ENCODE assay signal across 5 fruit fly cellular contexts in the genomic region with DNA sequence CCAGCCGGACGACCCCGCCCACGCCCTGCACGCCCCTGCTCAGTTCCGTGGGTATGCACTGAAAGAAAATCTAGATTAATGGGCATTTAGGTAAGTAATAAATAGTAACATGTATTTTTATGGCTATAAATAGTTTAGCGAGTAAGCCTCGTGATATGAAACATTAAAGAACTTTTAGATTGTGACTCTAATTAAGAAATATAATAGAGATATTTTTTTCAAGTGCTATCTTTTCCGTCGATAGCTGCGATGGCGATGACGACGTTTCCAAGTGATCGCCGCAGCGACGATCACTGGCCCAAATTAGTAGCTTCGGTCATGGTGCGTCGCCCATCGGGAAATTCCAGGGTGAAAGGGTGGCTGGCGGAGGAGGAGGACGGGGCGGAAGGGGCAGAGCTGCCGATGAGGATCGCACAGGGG.
TF ChIP-seq lines count a peak whose summit lies in the region.

No protein-coding gene starts in this region.

TF ChIP-seq in whole organism, adult, 20 proteins besides CTCF, POLR2A, EP300 and RAD21 (continued from another document):
- TF ChIP-seq Crg-1 (GFP tag; optimal IDR thresholded peaks at IDR 0.05; lab: Kevin White, UChicago) (no peak), CG1620 (GFP tag; optimal IDR thresholded peaks at IDR 0.05; lab: Kevin White, UChicago) (no peak)

TF ChIP-seq in whole organism, embryonic, 481 proteins besides CTCF, POLR2A, EP300 and RAD21 (continued from another document and continues in another):
- TF ChIP-seq Dfd (GFP tag; optimal IDR thresholded peaks at IDR 0.05; lab: Kevin White, UChicago) (no peak), CG12104 (GFP tag; optimal IDR thresholded peaks at IDR 0.05; lab: Kevin White, UChicago) (peak; percentile 74), CG18011 (GFP tag; optimal IDR thresholded peaks at IDR 0.05; lab: Kevin White, UChicago) (peak; percentile 64), CG10462 (GFP tag; optimal IDR thresholded peaks at IDR 0.05; lab: Kevin White, UChicago) (peak; percentile 54), Taf1 (GFP tag; IDR thresholded peaks at IDR 0.05; lab: Robert Waterston, UW) (peak; percentile 44; the same call in 1 of the 2 replicates), knrl (GFP tag; IDR thresholded peaks at IDR 0.05; lab: Robert Waterston, UW; ENCODE audit: partially characterized antibody) (no peak), br (optimal IDR thresholded peaks at IDR 0.05; lab: Kevin White, UChicago) (no peak), CG4854 (GFP tag; optimal IDR thresholded peaks at IDR 0.05; lab: Kevin White, UChicago) (peak; percentile 80), fd64A (GFP tag; optimal IDR thresholded peaks at IDR 0.05; lab: Kevin White, UChicago) (peak; percentile 82), E2f1 (GFP tag; IDR thresholded peaks at IDR 0.05; lab: Robert Waterston, UW) (peak; percentile 82), CG18476 (GFP tag; optimal IDR thresholded peaks at IDR 0.05; lab: Kevin White, UChicago) (peak; percentile 85), CG1024 (GFP tag; IDR thresholded peaks at IDR 0.05; lab: Robert Waterston, UW) (peak; percentile 82), ro (GFP tag; IDR thresholded peaks at IDR 0.05; lab: Robert Waterston, UW) (peak; percentile 62; the same call in 1 of the 2 replicates), Nf-YB (GFP tag; optimal IDR thresholded peaks at IDR 0.05; lab: Kevin White, UChicago) (peak; percentile 79), chm (GFP tag; IDR thresholded peaks at IDR 0.05; lab: Robert Waterston, UW) (peak; percentile 92), dysf (GFP tag; IDR thresholded peaks at IDR 0.05; lab: Robert Waterston, UW) (peak; percentile 91), peb (GFP tag; IDR thresholded peaks at IDR 0.05; lab: Robert Waterston, UW) (peak; percentile 83), CG14667 (GFP tag; IDR thresholded peaks at IDR 0.05; lab: Robert Waterston, UW) (peak; percentile 86), ind (GFP tag; optimal IDR thresholded peaks at IDR 0.05; lab: Kevin White, UChicago) (peak; percentile 83), CG13894 (tag; optimal IDR thresholded peaks at IDR 0.05; lab: Kevin White, UChicago) (peak; percentile 24), Hand (GFP tag; optimal IDR thresholded peaks at IDR 0.05; lab: Kevin White, UChicago) (peak; percentile 67), tio (GFP tag; optimal IDR thresholded peaks at IDR 0.05; lab: Kevin White, UChicago) (peak; percentile 63), Bgb (GFP tag; IDR thresholded peaks at IDR 0.05; lab: Robert Waterston, UW; ENCODE audit: partially characterized antibody) (no peak), p53 (GFP tag; optimal IDR thresholded peaks at IDR 0.05; lab: Kevin White, UChicago) (peak; percentile 22), CG12236 (GFP tag; optimal IDR thresholded peaks at IDR 0.05; lab: Kevin White, UChicago) (peak; percentile 44), slp2 (GFP tag; optimal IDR thresholded peaks at IDR 0.05; lab: Kevin White, UChicago) (peak; percentile 71), CG14014 (GFP tag; IDR thresholded peaks at IDR 0.05; lab: Robert Waterston, UW) (peak; percentile 87), CG6254 (GFP tag; optimal IDR thresholded peaks at IDR 0.05; lab: Kevin White, UChicago) (peak; percentile 84), CG17186 (GFP tag; optimal IDR thresholded peaks at IDR 0.05; lab: Kevin White, UChicago) (peak; percentile 74), zfh1 (GFP tag; IDR thresholded peaks at IDR 0.05; lab: Robert Waterston, UW) (peak; percentile 93)

TF ChIP-seq in whole organism, prepupa, 60 proteins besides CTCF, POLR2A, EP300 and RAD21 (continued from another document and continues in another):
- TF ChIP-seq CG3032 (tag; optimal IDR thresholded peaks at IDR 0.05; lab: Kevin White, UChicago), result peak; percentile 86
- peak; percentile 35 for TF ChIP-seq fd85E (GFP tag; optimal IDR thresholded peaks at IDR 0.05; lab: Kevin White, UChicago)
- peak; percentile 79 for TF ChIP-seq spab (GFP tag; optimal IDR thresholded peaks at IDR 0.05; lab: Kevin White, UChicago)
- TF ChIP-seq Eip78C (GFP tag; lab: Kevin White, UChicago), result peak; percentile 96
- peak; percentile 66 to 77 for TF ChIP-seq salr (GFP tag; optimal IDR thresholded peaks at IDR 0.05; lab: Kevin White, UChicago)
- TF ChIP-seq CG8319 (GFP tag; optimal IDR thresholded peaks at IDR 0.05; lab: Kevin White, UChicago), result peak; percentile 72
- TF ChIP-seq CG8632 (GFP tag; optimal IDR thresholded peaks at IDR 0.05; lab: Kevin White, UChicago), result peak; percentile 84
- TF ChIP-seq Eip93F (GFP tag; optimal IDR thresholded peaks at IDR 0.05; lab: Kevin White, UChicago), result no peak
- TF ChIP-seq Gug (GFP tag; IDR thresholded peaks at IDR 0.05; lab: Robert Waterston, UW), result peak; percentile 78
- peak; percentile 83 for TF ChIP-seq net (GFP tag; optimal IDR thresholded peaks at IDR 0.05; lab: Kevin White, UChicago)
- TF ChIP-seq Ets96B (tag; optimal IDR thresholded peaks at IDR 0.05; lab: Kevin White, UChicago), result peak; percentile 89
- TF ChIP-seq acj6 (GFP tag; optimal IDR thresholded peaks at IDR 0.05; lab: Kevin White, UChicago), result peak; percentile 84
- peak; percentile 72 to 83 for TF ChIP-seq ss (GFP tag; optimal IDR thresholded peaks at IDR 0.05; lab: Kevin White, UChicago)
- no peak for TF ChIP-seq Hr38 (GFP tag; optimal IDR thresholded peaks at IDR 0.05; lab: Kevin White, UChicago)
- TF ChIP-seq CG3919 (GFP tag; optimal IDR thresholded peaks at IDR 0.05; lab: Kevin White, UChicago), result peak; percentile 88
- peak; percentile 12 for TF ChIP-seq Blimp-1 (GFP tag; optimal IDR thresholded peaks at IDR 0.05; lab: Kevin White, UChicago)
- peak; percentile 71 for TF ChIP-seq CG9139 (GFP tag; optimal IDR thresholded peaks at IDR 0.05; lab: Kevin White, UChicago)
- TF ChIP-seq CG10631 (GFP tag; optimal IDR thresholded peaks at IDR 0.05; lab: Kevin White, UChicago), result peak; percentile 83
- peak; percentile 79 for TF ChIP-seq cyc (GFP tag; optimal IDR thresholded peaks at IDR 0.05; lab: Kevin White, UChicago)
- peak; percentile 91 for TF ChIP-seq CG8119 (GFP tag; IDR thresholded peaks at IDR 0.05; lab: Robert Waterston, UW)
- TF ChIP-seq fd59A (GFP tag; optimal IDR thresholded peaks at IDR 0.05; lab: Kevin White, UChicago), result peak; percentile 82
- peak; percentile 81 for TF ChIP-seq Lpt (GFP tag; optimal IDR thresholded peaks at IDR 0.05; lab: Kevin White, UChicago)
- peak; percentile 85 for TF ChIP-seq CG6808 (GFP tag; optimal IDR thresholded peaks at IDR 0.05; lab: Kevin White, UChicago)
- peak; percentile 87 for TF ChIP-seq CG34406 (GFP tag; optimal IDR thresholded peaks at IDR 0.05; lab: Kevin White, UChicago)
- peak; percentile 82 for TF ChIP-seq Sox14 (GFP tag; optimal IDR thresholded peaks at IDR 0.05; lab: Kevin White, UChicago)
- peak; percentile 81 for TF ChIP-seq esn (GFP tag; optimal IDR thresholded peaks at IDR 0.05; lab: Kevin White, UChicago)
- TF ChIP-seq CG11762 (GFP tag; optimal IDR thresholded peaks at IDR 0.05; lab: Kevin White, UChicago; ENCODE audit: insufficient read depth), result peak; percentile 71
- peak; percentile 84 for TF ChIP-seq dsx (GFP tag; optimal IDR thresholded peaks at IDR 0.05; lab: Kevin White, UChicago; ENCODE audit: poor library complexity, severe bottlenecking)
- TF ChIP-seq CG10669 (GFP tag; optimal IDR thresholded peaks at IDR 0.05; lab: Kevin White, UChicago), result peak; percentile 83
- peak; percentile 54 for TF ChIP-seq Ets21C (GFP tag; optimal IDR thresholded peaks at IDR 0.05; lab: Kevin White, UChicago)
- TF ChIP-seq fkh (GFP tag; optimal IDR thresholded peaks at IDR 0.05; lab: Kevin White, UChicago), result peak; percentile 16
- TF ChIP-seq Smox (GFP tag; optimal IDR thresholded peaks at IDR 0.05; lab: Kevin White, UChicago), result peak; percentile 79

TF ChIP-seq in whole organism, pupa, 21 proteins besides CTCF, POLR2A, EP300 and RAD21 (continued from another document):
- TF ChIP-seq CG8159 (tag; optimal IDR thresholded peaks at IDR 0.05; lab: Kevin White, UChicago) (peak; percentile 89), CG32121 (GFP tag; IDR thresholded peaks at IDR 0.05; lab: Robert Waterston, UW) (peak; percentile 90)
TF ChIP-seq in whole organism, pupa: peak in this region for 21.

TF ChIP-seq in whole organism, wandering third instar larva, 38 proteins besides CTCF, POLR2A, EP300 and RAD21 (continued from another document):
- TF ChIP-seq fru (GFP tag; optimal IDR thresholded peaks at IDR 0.05; lab: Kevin White, UChicago) (peak; percentile 75), lola (GFP tag; optimal IDR thresholded peaks at IDR 0.05; lab: Kevin White, UChicago) (no peak), usp (GFP tag; optimal IDR thresholded peaks at IDR 0.05; lab: Kevin White, UChicago) (no peak), dmrt93B (GFP tag; optimal IDR thresholded peaks at IDR 0.05; lab: Kevin White, UChicago) (peak; percentile 40), N (GFP tag; optimal IDR thresholded peaks at IDR 0.05; lab: Kevin White, UChicago) (no peak), pan (optimal IDR thresholded peaks at IDR 0.05; lab: Kevin White, UChicago) (no peak), Dif (GFP tag; optimal IDR thresholded peaks at IDR 0.05; lab: Kevin White, UChicago; ENCODE audit: partially characterized antibody) (no peak), jim (GFP tag; optimal IDR thresholded peaks at IDR 0.05; lab: Kevin White, UChicago) (no peak), CrebA (GFP tag; optimal IDR thresholded peaks at IDR 0.05; lab: Kevin White, UChicago; ENCODE audit: borderline replicate concordance) (no peak), psq (GFP tag; optimal IDR thresholded peaks at IDR 0.05; lab: Kevin White, UChicago) (peak; percentile 64), dl (GFP tag; optimal IDR thresholded peaks at IDR 0.05; lab: Kevin White, UChicago; ENCODE audit: insufficient read depth in 1 of 2, partially characterized antibody in 2 of 2) (no peak), woc (GFP tag; optimal IDR thresholded peaks at IDR 0.05; lab: Kevin White, UChicago) (no peak), foxo (GFP tag; optimal IDR thresholded peaks at IDR 0.05; lab: Kevin White, UChicago) (peak in 1 of 2 experiments; percentile 81), Rel (GFP tag; optimal IDR thresholded peaks at IDR 0.05; lab: Kevin White, UChicago) (no peak), Rel (tag; optimal IDR thresholded peaks at IDR 0.05; lab: Kevin White, UChicago) (no peak), Dfd (GFP tag; optimal IDR thresholded peaks at IDR 0.05; lab: Kevin White, UChicago) (no peak), Mio (GFP tag; optimal IDR thresholded peaks at IDR 0.05; lab: Kevin White, UChicago) (no peak)
TF ChIP-seq in whole organism, wandering third instar larva: peak in this region for 16.
